Worm (Caenorhabditis elegans) whole organism, L2 larva: ENCODE results near the gene Y62H9A.9.

Source experiments
- Y55F3AM.14 ChIP-seq: fragments of 200-800 bp; sonication (Bioruptor generic); optimal IDR thresholded peaks from 2 replicates; lab custom pipeline; 2018; ENCODE audit warnings: mild to moderate bottlenecking, missing genetic modification characterization, missing compliant biosample characterization
- ama-1 ChIP-seq: fragments of 150-350 bp; optimal IDR thresholded peaks from 2 replicates; lab custom pipeline; 2018; ENCODE audit warnings: inconsistent platforms
- dmd-4 ChIP-seq: sonication (generic microtip); optimal IDR thresholded peaks from 2 replicates; lab custom pipeline; 2017; ENCODE audit warnings: missing biosample characterization, missing genetic modification characterization
- lin-39 ChIP-seq: fragments of 150-350 bp; optimal IDR thresholded peaks from 2 replicates; lab custom pipeline; 2014; ENCODE audit warnings: missing biosample characterization, missing genetic modification reagents, missing genetic modification characterization
- lsy-2 ChIP-seq, 2 experiments: fragments of 150-350 bp in 1 of 2; sonication (generic microtip) in 1 of 2; optimal IDR thresholded peaks; 2 replicates each; lab custom pipeline; 2014 to 2017; ENCODE audit warnings: missing biosample characterization in 2 of 2, missing genetic modification characterization in 2 of 2
- nhr-11 ChIP-seq: fragments of 150-350 bp; optimal IDR thresholded peaks from 2 replicates; lab custom pipeline; 2014; ENCODE audit warnings: missing biosample characterization, missing genetic modification characterization
- nhr-129 ChIP-seq: fragments of 150-350 bp; optimal IDR thresholded peaks from 2 replicates; lab custom pipeline; 2014; ENCODE audit warnings: missing biosample characterization, missing genetic modification characterization
- nhr-23 ChIP-seq: fragments of 150-350 bp; optimal IDR thresholded peaks from 2 replicates; lab custom pipeline; 2014; ENCODE audit warnings: missing biosample characterization, missing genetic modification reagents, missing genetic modification characterization
- nhr-77 ChIP-seq: fragments of 150-350 bp; optimal IDR thresholded peaks from 2 replicates; lab custom pipeline; 2014; ENCODE audit warnings: missing biosample characterization, missing genetic modification characterization
- snpc-4 ChIP-seq: fragments of 150-350 bp; optimal IDR thresholded peaks from 2 replicates; lab custom pipeline; 2014; ENCODE audit warnings: missing biosample characterization, missing genetic modification characterization
- unc-39 ChIP-seq: fragments of 150-350 bp; optimal IDR thresholded peaks from 2 replicates; lab custom pipeline; 2014; ENCODE audit warnings: missing biosample characterization, missing genetic modification characterization
- unc-62 ChIP-seq: fragments of 150-350 bp; optimal IDR thresholded peaks from 2 replicates; lab custom pipeline; 2014; ENCODE audit warnings: missing biosample characterization, missing genetic modification reagents, missing genetic modification characterization
- ztf-11 ChIP-seq: sonication (generic microtip); optimal IDR thresholded peaks from 2 replicates; lab custom pipeline; 2017; ENCODE audit warnings: missing biosample characterization, missing genetic modification characterization

ce11 chrX:11854903-11855302 lies 43.0 kb downstream of the Y62H9A.9 start, which contains the start of gene F54F7.8:
- TF ChIP-seq unc-62 (GFP tag; lab: Kevin White, UChicago) (no peak), nhr-11 (no peak), Y55F3AM.14 (GFP tag; lab: Kevin White, UChicago) (no peak), lsy-2 (tag; optimal IDR thresholded peaks at IDR 0.05; lab: Kevin White, UChicago) (no peak), snpc-4 (tag; lab: Kevin White, UChicago) (no peak), ztf-11 (tag; lab: Kevin White, UChicago) (no peak), ama-1 (no peak), nhr-77 (no peak), dmd-4 (no peak), unc-39 (tag; lab: Kevin White, UChicago) (no peak), nhr-23 (tag; lab: Kevin White, UChicago) (no peak), nhr-129 (tag; lab: Kevin White, UChicago) (no peak), lin-39 (tag; lab: Kevin White, UChicago) (no peak)
